Worm (Caenorhabditis elegans) whole organism, L2 larva: ENCODE results near the gene T24C2.3.

Experiments used
- R02D3.7 ChIP-seq: fragments of 150-350 bp; optimal IDR thresholded peaks from 2 replicates; lab custom pipeline; 2014; ENCODE audit warnings: missing biosample characterization, missing genetic modification characterization
- elt-1 ChIP-seq: fragments of 150-350 bp; optimal IDR thresholded peaks from 2 replicates; lab custom pipeline; 2014; ENCODE audit warnings: missing biosample characterization, missing genetic modification characterization
- elt-3 ChIP-seq: sonication (generic microtip); optimal IDR thresholded peaks from 2 replicates; lab custom pipeline; 2017; ENCODE audit warnings: missing biosample characterization, missing genetic modification characterization
- mdl-1 ChIP-seq, 2 experiments: fragments of 150-350 bp in 1 of 2; sonication (generic microtip) in 1 of 2; optimal IDR thresholded peaks; 2 replicates each; lab custom pipeline; 2017; ENCODE audit warnings: missing biosample characterization in 2 of 2, missing genetic modification characterization in 2 of 2
- unc-62 ChIP-seq: fragments of 150-350 bp; optimal IDR thresholded peaks from 2 replicates; lab custom pipeline; 2014; ENCODE audit warnings: missing biosample characterization, missing genetic modification reagents, missing genetic modification characterization

- TF ChIP-seq elt-1 (tag; lab: Kevin White, UChicago), result no peak
- no peak for TF ChIP-seq R02D3.7
- peak; percentile 34 for TF ChIP-seq unc-62 (GFP tag; lab: Kevin White, UChicago)
- TF ChIP-seq mdl-1 (tag; optimal IDR thresholded peaks at IDR 0.05; lab: Kevin White, UChicago), result peak; percentile 92 to 93
- TF ChIP-seq elt-3, result no peak
Observed at ce11 chrX:14560297-14560680, 17.0 kb downstream of the T24C2.3 start.
